Worm (Caenorhabditis elegans): Measurements from ENCODE around the gene trpp-9.

ce11 chrX:11585894-11586293 is 22.2 kb downstream of the trpp-9 start:
- TF ChIP-seq W03F9.2 (tag; optimal IDR thresholded peaks at IDR 0.05), result no peak
- no peak for TF ChIP-seq him-1 (tag; optimal IDR thresholded peaks at IDR 0.05)
